Worm (Caenorhabditis elegans): ENCODE data around the gene C45G9.8.

ce11 chrIII:5089489-5089888 lies 36.0 kb upstream of the C45G9.8 start:
- no peak for TF ChIP-seq him-1 (tag; optimal IDR thresholded peaks at IDR 0.05)
- TF ChIP-seq W03F9.2 (tag; optimal IDR thresholded peaks at IDR 0.05) = no peak
- TF ChIP-seq dao-5 (tag; optimal IDR thresholded peaks at IDR 0.05) = no peak

Measured in whole organism, L4/young adult.